Worm (Caenorhabditis elegans) whole organism, late embryonic: ENCODE results near the gene samp-1.

ENCODE experiments used
- C38D4.7 ChIP-seq: fragments of 200-800 bp; sonication (Bioruptor generic); optimal IDR thresholded peaks from 2 replicates; lab custom pipeline; 2018; ENCODE audit warnings: mild to moderate bottlenecking, missing genetic modification characterization, moderate library complexity, missing compliant biosample characterization
- ama-1 ChIP-seq: fragments of 150-350 bp; optimal IDR thresholded peaks from 2 replicates; lab custom pipeline; 2014
- ceh-24 ChIP-seq: sonication (generic microtip); optimal IDR thresholded peaks from 2 replicates; lab custom pipeline; 2016; ENCODE audit warnings: mild to moderate bottlenecking, missing genetic modification characterization, missing compliant biosample characterization
- ets-4 ChIP-seq: sonication (generic microtip); optimal IDR thresholded peaks from 2 replicates; lab custom pipeline; 2016; ENCODE audit warnings: missing genetic modification characterization, missing compliant biosample characterization
- eyg-1 ChIP-seq: sonication (generic microtip); optimal IDR thresholded peaks from 2 replicates; lab custom pipeline; 2016; ENCODE audit warnings: missing genotype, missing genetic modification characterization, missing compliant biosample characterization
- fkh-10 ChIP-seq: fragments of 150-350 bp; optimal IDR thresholded peaks from 2 replicates; lab custom pipeline; 2014; ENCODE audit warnings: missing biosample characterization, missing genetic modification reagents, missing genetic modification characterization
- lin-11 ChIP-seq: fragments of 200-800 bp; sonication (Bioruptor generic); optimal IDR thresholded peaks from 2 replicates; lab custom pipeline; 2018; ENCODE audit warnings: mild to moderate bottlenecking, missing genetic modification characterization, missing compliant biosample characterization
- madf-2 ChIP-seq: sonication (generic microtip); optimal IDR thresholded peaks from 2 replicates; lab custom pipeline; 2017; ENCODE audit warnings: missing genetic modification characterization, missing compliant biosample characterization
- nhr-232 ChIP-seq: sonication (generic microtip); optimal IDR thresholded peaks from 2 replicates; lab custom pipeline; 2016; ENCODE audit warnings: missing genetic modification characterization, missing compliant biosample characterization
- sox-4 ChIP-seq: sonication (generic microtip); optimal IDR thresholded peaks from 2 replicates; lab custom pipeline; 2017; ENCODE audit warnings: mild to moderate bottlenecking, missing genetic modification characterization, inconsistent platforms, missing compliant biosample characterization
- tbx-7 ChIP-seq: sonication (generic microtip); optimal IDR thresholded peaks from 2 replicates; lab custom pipeline; 2016; ENCODE audit warnings: missing genotype, missing genetic modification characterization, missing compliant biosample characterization
- zip-5 ChIP-seq: sonication (generic microtip); optimal IDR thresholded peaks from 2 replicates; lab custom pipeline; 2016; ENCODE audit warnings: missing genetic modification characterization, missing compliant biosample characterization

ce11 chrII:11333375-11333774, 30.7 kb downstream of the samp-1 start:
- no peak for TF ChIP-seq C38D4.7 (GFP tag; lab: Kevin White, UChicago)
- no peak for TF ChIP-seq tbx-7
- TF ChIP-seq ets-4 (tag; lab: Kevin White, UChicago) = no peak
- TF ChIP-seq madf-2 = no peak
- TF ChIP-seq fkh-10 (GFP tag; lab: Kevin White, UChicago) = no peak
- TF ChIP-seq zip-5 = no peak
- TF ChIP-seq lin-11 (tag; lab: Kevin White, UChicago) = no peak
- TF ChIP-seq ceh-24 = no peak
- no peak for TF ChIP-seq ama-1
- no peak for TF ChIP-seq eyg-1 (tag; lab: Kevin White, UChicago)
- TF ChIP-seq nhr-232 (tag; lab: Kevin White, UChicago) = no peak
- no peak for TF ChIP-seq sox-4 (tag; lab: Kevin White, UChicago)
